Worm (Caenorhabditis elegans) whole organism, mixed stage, embryonic: Measurements from ENCODE around the gene dnj-26.

Source experiments
- M03D4.4 ChIP-seq: sonication (generic microtip); optimal IDR thresholded peaks from 2 replicates; lab custom pipeline; 2017; ENCODE audit warnings: mild to moderate bottlenecking, missing genetic modification characterization, missing compliant biosample characterization
- bed-3 ChIP-seq: fragments of 200-800 bp; sonication (Bioruptor generic); optimal IDR thresholded peaks from 3 replicates; lab custom pipeline; 2018; ENCODE audit warnings: mild to moderate bottlenecking, missing genetic modification characterization, moderate library complexity, missing compliant biosample characterization
- blmp-1 ChIP-seq: fragments of 150-350 bp; optimal IDR thresholded peaks from 2 replicates; lab custom pipeline; 2014; ENCODE audit warnings: missing biosample characterization, missing genetic modification characterization
- ceh-39 ChIP-seq: fragments of 150-350 bp; optimal IDR thresholded peaks from 2 replicates; lab custom pipeline; 2014; ENCODE audit warnings: missing biosample characterization, missing genetic modification characterization
- ceh-43 ChIP-seq: fragments of 200-800 bp; sonication (Bioruptor generic); optimal IDR thresholded peaks from 2 replicates; lab custom pipeline; 2018; ENCODE audit warnings: mild to moderate bottlenecking, missing genetic modification characterization, moderate library complexity, missing compliant biosample characterization
- ceh-83 ChIP-seq: fragments of 200-800 bp; sonication (Bioruptor generic); optimal IDR thresholded peaks from 2 replicates; lab custom pipeline; 2018; ENCODE audit warnings: mild to moderate bottlenecking, missing genetic modification characterization, missing compliant biosample characterization
- ces-1 ChIP-seq: fragments of 150-350 bp; optimal IDR thresholded peaks from 2 replicates; lab custom pipeline; 2014; ENCODE audit warnings: missing biosample characterization, missing genetic modification reagents, missing genetic modification characterization
- cnd-1 ChIP-seq: fragments of 200-800 bp; sonication (Bioruptor generic); optimal IDR thresholded peaks from 2 replicates; lab custom pipeline; 2018; ENCODE audit warnings: mild to moderate bottlenecking, missing genetic modification characterization, missing compliant biosample characterization
- drap-1 ChIP-seq: fragments of 200-800 bp; sonication (Bioruptor generic); optimal IDR thresholded peaks from 3 replicates; lab custom pipeline; 2018; ENCODE audit warnings: mild to moderate bottlenecking, missing genetic modification characterization, missing compliant biosample characterization
- elt-1 ChIP-seq: sonication (generic microtip); optimal IDR thresholded peaks from 2 replicates; lab custom pipeline; 2017; ENCODE audit warnings: missing genetic modification characterization, mild to moderate bottlenecking, missing compliant biosample characterization, antibody characterized with exemption, moderate library complexity, borderline replicate concordance; ENCODE audit not compliant: insufficient read depth
- elt-3 ChIP-seq: fragments of 150-350 bp; optimal IDR thresholded peaks from 2 replicates; lab custom pipeline; 2014; ENCODE audit warnings: missing biosample characterization, missing genetic modification characterization
- flh-1 ChIP-seq: fragments of 200-800 bp; sonication (Bioruptor generic); optimal IDR thresholded peaks from 2 replicates; lab custom pipeline; 2018; ENCODE audit warnings: mild to moderate bottlenecking, missing genetic modification characterization, moderate library complexity, missing compliant biosample characterization
- ham-2 ChIP-seq: fragments of 200-800 bp; sonication (Bioruptor generic); optimal IDR thresholded peaks from 2 replicates; lab custom pipeline; 2018; ENCODE audit warnings: mild to moderate bottlenecking, missing genetic modification characterization, missing compliant biosample characterization
- hlh-1 ChIP-seq: fragments of 150-350 bp; optimal IDR thresholded peaks from 2 replicates; lab custom pipeline; 2014; ENCODE audit warnings: missing biosample characterization, missing genetic modification reagents, missing genetic modification characterization
- lin-13 ChIP-seq: fragments of 150-350 bp; optimal IDR thresholded peaks from 2 replicates; lab custom pipeline; 2014; ENCODE audit warnings: missing biosample characterization, missing genetic modification characterization
- lin-32 ChIP-seq: fragments of 200-800 bp; sonication (Bioruptor generic); optimal IDR thresholded peaks from 2 replicates; lab custom pipeline; 2018; ENCODE audit warnings: mild to moderate bottlenecking, missing genetic modification characterization, missing compliant biosample characterization
- lsy-2 ChIP-seq: fragments of 150-350 bp; optimal IDR thresholded peaks from 2 replicates; lab custom pipeline; 2014; ENCODE audit warnings: missing biosample characterization, missing genetic modification characterization
- mab-5 ChIP-seq: fragments of 150-350 bp; optimal IDR thresholded peaks from 2 replicates; lab custom pipeline; 2014; ENCODE audit warnings: missing biosample characterization, missing genetic modification characterization
- mep-1 ChIP-seq: fragments of 150-350 bp; optimal IDR thresholded peaks from 2 replicates; lab custom pipeline; 2017; ENCODE audit warnings: missing biosample characterization, missing genetic modification reagents, missing genetic modification characterization, inconsistent platforms
- mls-2 ChIP-seq: sonication (generic microtip); optimal IDR thresholded peaks from 2 replicates; lab custom pipeline; 2016; ENCODE audit warnings: mild to moderate bottlenecking, missing genetic modification characterization, moderate library complexity, missing compliant biosample characterization
- nhr-12 ChIP-seq: fragments of 150-350 bp; optimal IDR thresholded peaks from 2 replicates; lab custom pipeline; 2014; ENCODE audit warnings: missing biosample characterization, missing genetic modification characterization
- nhr-2 ChIP-seq: fragments of 150-350 bp; optimal IDR thresholded peaks from 2 replicates; lab custom pipeline; 2014; ENCODE audit warnings: missing biosample characterization, missing genetic modification characterization
- nhr-237 ChIP-seq: fragments of 150-350 bp; optimal IDR thresholded peaks from 2 replicates; lab custom pipeline; 2014; ENCODE audit warnings: missing biosample characterization, missing genetic modification characterization
- nhr-28 ChIP-seq: fragments of 150-350 bp; optimal IDR thresholded peaks from 2 replicates; lab custom pipeline; 2014; ENCODE audit warnings: missing biosample characterization, missing genetic modification characterization
- nhr-76 ChIP-seq: sonication (generic microtip); optimal IDR thresholded peaks from 2 replicates; lab custom pipeline; 2017; ENCODE audit warnings: missing biosample characterization, missing genetic modification characterization
- pha-4 ChIP-seq: fragments of 150-350 bp; optimal IDR thresholded peaks from 2 replicates; lab custom pipeline; 2018; ENCODE audit warnings: missing biosample characterization, missing genetic modification reagents, missing genetic modification characterization
- sem-2 ChIP-seq: fragments of 200-800 bp; sonication (Bioruptor generic); optimal IDR thresholded peaks from 2 replicates; lab custom pipeline; 2018; ENCODE audit warnings: mild to moderate bottlenecking, missing genetic modification characterization, missing compliant biosample characterization
- snpc-4 ChIP-seq: fragments of 150-350 bp; optimal IDR thresholded peaks from 2 replicates; lab custom pipeline; 2014; ENCODE audit warnings: missing biosample characterization, missing genetic modification characterization
- sptf-1 ChIP-seq: sonication (generic microtip); optimal IDR thresholded peaks from 2 replicates; lab custom pipeline; 2017; ENCODE audit warnings: mild to moderate bottlenecking, missing genetic modification characterization, moderate library complexity, missing compliant biosample characterization
- tbx-8 ChIP-seq: fragments of 200-800 bp; sonication (Bioruptor generic); optimal IDR thresholded peaks from 2 replicates; lab custom pipeline; 2018; ENCODE audit warnings: mild to moderate bottlenecking, missing genetic modification characterization, moderate library complexity, missing compliant biosample characterization
- unc-120 ChIP-seq: sonication (generic microtip); optimal IDR thresholded peaks from 2 replicates; lab custom pipeline; 2017; ENCODE audit warnings: missing genetic modification characterization, missing compliant biosample characterization; ENCODE audit not compliant: poor library complexity, severe bottlenecking
- unc-39 ChIP-seq: fragments of 150-350 bp; optimal IDR thresholded peaks from 2 replicates; lab custom pipeline; 2014; ENCODE audit warnings: missing biosample characterization, missing genetic modification characterization
- unc-62 ChIP-seq: fragments of 150-350 bp; optimal IDR thresholded peaks from 2 replicates; lab custom pipeline; 2014; ENCODE audit warnings: missing biosample characterization, missing genetic modification reagents, missing genetic modification characterization
- zip-8 ChIP-seq: fragments of 150-350 bp; optimal IDR thresholded peaks from 2 replicates; lab custom pipeline; 2014; ENCODE audit warnings: missing biosample characterization, missing genetic modification characterization
- ztf-11 ChIP-seq: fragments of 150-350 bp; optimal IDR thresholded peaks from 2 replicates; lab custom pipeline; 2014; ENCODE audit warnings: missing biosample characterization, missing genetic modification characterization

The dnj-26 gene

ce11 chrIV:12274365-12274764 lies 21.9 kb upstream of the dnj-26 start:
- TF ChIP-seq ces-1 (GFP tag; lab: Kevin White, UChicago) (no peak), nhr-237 (tag; lab: Kevin White, UChicago) (no peak), blmp-1 (no peak), unc-62 (GFP tag; lab: Kevin White, UChicago) (no peak), drap-1 (GFP tag; lab: Kevin White, UChicago) (no peak), sptf-1 (tag; lab: Kevin White, UChicago) (no peak), cnd-1 (tag; lab: Kevin White, UChicago) (no peak), mep-1 (no peak), lsy-2 (tag; lab: Kevin White, UChicago) (no peak), lin-13 (tag; lab: Kevin White, UChicago) (no peak), ceh-39 (no peak), nhr-12 (tag; lab: Kevin White, UChicago) (no peak), sem-2 (no peak), nhr-2 (no peak), bed-3 (GFP tag; lab: Kevin White, UChicago) (no peak)

ce11 chrIV:12270392-12270791 lies 17.9 kb upstream of the dnj-26 start, which contains the start of gene C42C1.3:
Gene C42C1.3, minus strand, starts transcription at chrIV:12270492.
- TF ChIP-seq pha-4 (no peak), tbx-8 (GFP tag; lab: Kevin White, UChicago) (no peak), ham-2 (no peak), unc-62 (GFP tag; lab: Kevin White, UChicago) (no peak), mep-1 (no peak), flh-1 (no peak), mab-5 (tag; lab: Kevin White, UChicago) (no peak), hlh-1 (tag; lab: Kevin White, UChicago) (no peak), unc-39 (tag; lab: Kevin White, UChicago) (no peak), elt-3 (tag; lab: Kevin White, UChicago) (no peak), ztf-11 (tag; lab: Kevin White, UChicago) (no peak), snpc-4 (tag; lab: Kevin White, UChicago) (no peak), nhr-237 (tag; lab: Kevin White, UChicago) (no peak), elt-1 (tag; lab: Kevin White, UChicago) (no peak), lin-32 (GFP tag; lab: Kevin White, UChicago) (no peak)

- TF ChIP-seq elt-3 (tag; lab: Kevin White, UChicago) = no peak
- peak; percentile 37 for TF ChIP-seq unc-62 (GFP tag; lab: Kevin White, UChicago)
- peak; percentile 61 for TF ChIP-seq lin-13 (tag; lab: Kevin White, UChicago)
- no peak for TF ChIP-seq lin-32 (GFP tag; lab: Kevin White, UChicago)
- TF ChIP-seq lsy-2 (tag; lab: Kevin White, UChicago) = peak; percentile 96
- TF ChIP-seq elt-1 (tag; lab: Kevin White, UChicago) = no peak
- TF ChIP-seq sptf-1 (tag; lab: Kevin White, UChicago) = no peak
- peak; percentile 40 for TF ChIP-seq pha-4
- peak; percentile 52 for TF ChIP-seq ceh-43
- TF ChIP-seq mls-2 (tag; lab: Kevin White, UChicago) = no peak
- no peak for TF ChIP-seq cnd-1 (tag; lab: Kevin White, UChicago)
- no peak for TF ChIP-seq blmp-1
- no peak for TF ChIP-seq nhr-2
- no peak for TF ChIP-seq nhr-12 (tag; lab: Kevin White, UChicago)
- TF ChIP-seq mep-1 = peak; percentile 71
- TF ChIP-seq hlh-1 (tag; lab: Kevin White, UChicago) = peak; percentile 92
- TF ChIP-seq sem-2 = no peak
- no peak for TF ChIP-seq ceh-83
- TF ChIP-seq flh-1 = no peak
- no peak for TF ChIP-seq zip-8 (tag; lab: Kevin White, UChicago)
- TF ChIP-seq ceh-39 = peak; percentile 45
- TF ChIP-seq nhr-237 (tag; lab: Kevin White, UChicago) = peak; percentile 58
- TF ChIP-seq mab-5 (tag; lab: Kevin White, UChicago) = no peak
- TF ChIP-seq unc-39 (tag; lab: Kevin White, UChicago) = no peak
- TF ChIP-seq ham-2 = peak; percentile 65
- no peak for TF ChIP-seq drap-1 (GFP tag; lab: Kevin White, UChicago)
- TF ChIP-seq ztf-11 (tag; lab: Kevin White, UChicago) = no peak
- no peak for TF ChIP-seq nhr-76
- peak; percentile 73 for TF ChIP-seq ces-1 (GFP tag; lab: Kevin White, UChicago)
- TF ChIP-seq unc-120 = peak; percentile 73
- TF ChIP-seq M03D4.4 (tag; lab: Kevin White, UChicago) = no peak
- TF ChIP-seq bed-3 (GFP tag; lab: Kevin White, UChicago) = no peak
- no peak for TF ChIP-seq snpc-4 (tag; lab: Kevin White, UChicago)
- no peak for TF ChIP-seq tbx-8 (GFP tag; lab: Kevin White, UChicago)
- no peak for TF ChIP-seq nhr-28
Observed at ce11 chrIV:12268272-12269045, 16.0 kb upstream of the dnj-26 start, which contains the start of the genes ppm-1.H and rpl-34. Gene ppm-1.H, minus strand, starts transcription at chrIV:12268322. Gene rpl-34, plus strand, starts transcription at chrIV:12268995.
